Fruit fly (Drosophila melanogaster): ENCODE data around the gene tomboy20.

The tomboy20 gene

dm6 chr3R:10761980-10762379 is 26.2 kb upstream of the tomboy20 start (continued):
- TF ChIP-seq ara (GFP tag; IDR thresholded peaks at IDR 0.05) (0 out of 2 replicates have a peak, but pooled peaks have one; percentile 36), dan (GFP tag; IDR thresholded peaks at IDR 0.05) (no peak), mam (GFP tag; optimal IDR thresholded peaks at IDR 0.05) (no peak), CG13624 (GFP tag; optimal IDR thresholded peaks at IDR 0.05) (peak; percentile 35), CG2678 (tag; optimal IDR thresholded peaks at IDR 0.05) (no peak), Med (GFP tag) (peak; percentile 85), CG14441 (GFP tag; IDR thresholded peaks at IDR 0.05) (0 out of 2 replicates have a peak, but pooled peaks have one; percentile 20), hkb (optimal IDR thresholded peaks at IDR 0.05) (no peak), hkb (GFP tag; IDR thresholded peaks at IDR 0.05) (peak; percentile 51; the same call in 1 of the 2 replicates), slbo (GFP tag; IDR thresholded peaks at IDR 0.05) (peak; percentile 57), Rfx (GFP tag; IDR thresholded peaks at IDR 0.05) (peak; percentile 53), NK7.1 (GFP tag; optimal IDR thresholded peaks at IDR 0.05) (no peak), lola (GFP tag; optimal IDR thresholded peaks at IDR 0.05) (no peak), CG13296 (GFP tag; optimal IDR thresholded peaks at IDR 0.05) (no peak), dysf (GFP tag; IDR thresholded peaks at IDR 0.05) (peak; percentile 25; the same call in 1 of the 3 replicates), C15 (GFP tag; IDR thresholded peaks at IDR 0.05) (0 out of 3 replicates have a peak, but pooled peaks have one; percentile 12), CG30020 (tag; optimal IDR thresholded peaks at IDR 0.05) (no peak), al (GFP tag; IDR thresholded peaks at IDR 0.05) (peak; percentile 23; the same call in 1 of the 2 replicates), yki (optimal IDR thresholded peaks at IDR 0.05) (no peak), gro (GFP tag; optimal IDR thresholded peaks at IDR 0.05) (peak; percentile 18), Xrp1 (GFP tag; IDR thresholded peaks at IDR 0.05) (peak; percentile 8; the same call in 1 of the 2 replicates), Hr39 (optimal IDR thresholded peaks at IDR 0.05) (no peak), CG12391 (tag; optimal IDR thresholded peaks at IDR 0.05) (no peak), Xbp1 (GFP tag; optimal IDR thresholded peaks at IDR 0.05) (peak; percentile 24), CG17186 (GFP tag; optimal IDR thresholded peaks at IDR 0.05) (no peak), toy (GFP tag; IDR thresholded peaks at IDR 0.05) (no peak), Sin3A (optimal IDR thresholded peaks at IDR 0.05) (no peak), D (optimal IDR thresholded peaks at IDR 0.05) (no peak), D (GFP tag; optimal IDR thresholded peaks at IDR 0.05) (peak; percentile 16), corto (GFP tag; optimal IDR thresholded peaks at IDR 0.05) (no peak), CG43689 (GFP tag; IDR thresholded peaks at IDR 0.05) (no peak), MESR4 (GFP tag; optimal IDR thresholded peaks at IDR 0.05) (no peak), Pdp1 (GFP tag; optimal IDR thresholded peaks at IDR 0.05) (peak; percentile 3 to 94), Myb (GFP tag; optimal IDR thresholded peaks at IDR 0.05) (no peak), oc (tag; optimal IDR thresholded peaks at IDR 0.05) (no peak)

DNA sequence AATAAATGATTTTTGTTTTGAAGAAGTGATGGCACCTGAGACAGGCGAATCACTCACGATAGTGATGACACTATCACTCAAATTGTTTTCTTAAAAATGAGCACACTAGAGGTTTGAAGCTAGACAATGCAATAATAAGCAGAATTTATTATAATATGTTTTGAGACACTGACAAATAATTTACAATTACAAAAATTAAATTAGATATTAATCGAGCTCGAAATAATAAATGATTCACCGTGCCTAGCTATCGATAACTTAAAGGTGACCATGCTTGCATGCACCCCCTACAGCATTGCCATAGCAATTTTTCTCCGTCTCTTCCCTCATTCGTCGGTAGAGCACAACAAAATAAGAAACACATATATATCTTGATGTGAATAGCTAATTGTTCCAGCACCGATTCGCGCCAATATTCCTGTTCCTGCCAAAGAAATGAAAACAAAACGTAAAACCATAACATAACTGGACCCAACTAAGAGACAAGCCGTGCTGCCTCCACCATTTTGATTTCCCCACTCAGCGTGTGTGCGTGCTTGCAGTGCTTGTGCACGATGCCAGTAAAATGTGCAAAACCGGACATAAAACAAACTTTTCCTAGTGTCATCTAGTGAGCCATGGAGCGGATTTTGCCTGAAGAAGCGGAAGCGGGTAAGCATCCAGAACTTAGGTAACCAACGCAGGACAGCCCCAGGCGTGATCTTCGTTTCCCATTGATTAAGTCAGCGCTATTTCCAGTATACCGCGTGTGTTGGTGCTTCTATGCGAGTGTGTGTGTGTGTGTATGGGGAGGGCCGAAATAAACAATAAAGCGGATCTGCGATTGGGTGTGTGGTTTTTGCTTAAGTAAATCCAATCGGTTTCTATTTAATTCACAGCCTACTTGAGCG is 25.5 kb upstream of the tomboy20 start, which contains the start of the genes MED7 and Cap-H2:
Gene MED7, minus strand, starts transcription at position 67 of the 890 bp plus-strand sequence.
Gene Cap-H2, plus strand, starts transcription at position 345 of the 890 bp plus-strand sequence.
- TF ChIP-seq CG7745 (tag; optimal IDR thresholded peaks at IDR 0.05) (no peak), psq (GFP tag; optimal IDR thresholded peaks at IDR 0.05) (peak; percentile 97), CG32532 (GFP tag; IDR thresholded peaks at IDR 0.05) (peak; percentile 88), CG31224 (GFP tag; IDR thresholded peaks at IDR 0.05) (peak; percentile 71), Mrtf (GFP tag; IDR thresholded peaks at IDR 0.05) (peak; percentile 70; the same call in 1 of the 3 replicates), CG2129 (GFP tag; IDR thresholded peaks at IDR 0.05; ENCODE audit: partially characterized antibody) (peak; percentile 99), CG7987 (GFP tag; optimal IDR thresholded peaks at IDR 0.05) (peak; percentile 19), CG6272 (GFP tag; IDR thresholded peaks at IDR 0.05) (peak; percentile 91), CG1603 (tag; optimal IDR thresholded peaks at IDR 0.05) (peak; percentile 80), CTCF (GFP tag; optimal IDR thresholded peaks at IDR 0.05) (no peak), CG10209 (GFP tag; optimal IDR thresholded peaks at IDR 0.05) (peak; percentile 64), CG2875 (GFP tag; optimal IDR thresholded peaks at IDR 0.05) (no peak), CG12659 (GFP tag; optimal IDR thresholded peaks at IDR 0.05) (peak; percentile 88), Eip74EF (GFP tag; optimal IDR thresholded peaks at IDR 0.05) (no peak), inv (GFP tag; IDR thresholded peaks at IDR 0.05; ENCODE audit: partially characterized antibody) (peak; percentile 98), CG6689 (GFP tag; IDR thresholded peaks at IDR 0.05) (peak; percentile 83), D19B (GFP tag; optimal IDR thresholded peaks at IDR 0.05) (peak; percentile 15)

All from whole organism, embryonic.